Worm (Caenorhabditis elegans) whole organism, early embryonic: ENCODE measurements around the gene scrm-3.

Source experiments
- B0310.2 ChIP-seq: sonication (generic microtip); optimal IDR thresholded peaks from 2 replicates; lab custom pipeline; 2016; ENCODE audit warnings: mild to moderate bottlenecking, missing genetic modification characterization, missing compliant biosample characterization
- F13C5.2 ChIP-seq: sonication (generic microtip); optimal IDR thresholded peaks from 2 replicates; lab custom pipeline; 2017; ENCODE audit warnings: mild to moderate bottlenecking, missing genetic modification characterization, inconsistent platforms, missing compliant biosample characterization
- aly-1 ChIP-seq: sonication (generic microtip); optimal IDR thresholded peaks from 2 replicates; lab custom pipeline; 2016; ENCODE audit warnings: missing genetic modification characterization, missing compliant biosample characterization
- ama-1 ChIP-seq: fragments of 150-350 bp; optimal IDR thresholded peaks from 2 replicates; lab custom pipeline; 2014
- ceh-13 ChIP-seq: fragments of 200-800 bp; sonication (Bioruptor generic); optimal IDR thresholded peaks from 2 replicates; lab custom pipeline; 2018; ENCODE audit warnings: mild to moderate bottlenecking, missing genetic modification characterization, missing compliant biosample characterization
- ceh-36 ChIP-seq: sonication (generic microtip); optimal IDR thresholded peaks from 2 replicates; lab custom pipeline; 2016; ENCODE audit warnings: missing genetic modification characterization, inconsistent platforms, missing compliant biosample characterization
- ets-7 ChIP-seq: sonication (generic microtip); optimal IDR thresholded peaks from 2 replicates; lab custom pipeline; 2016; ENCODE audit warnings: missing genotype, missing genetic modification characterization, missing compliant biosample characterization
- flt-1 ChIP-seq: fragments of 200-800 bp; sonication (Bioruptor generic); IDR thresholded peaks from 2 replicates; pipeline ENCODE4 v1.3.6; 2022; ENCODE audit warnings: missing genetic modification characterization, missing compliant biosample characterization
- hmbx-1 ChIP-seq: sonication (generic microtip); optimal IDR thresholded peaks from 2 replicates; lab custom pipeline; 2016; ENCODE audit warnings: mild to moderate bottlenecking, missing genetic modification characterization, missing compliant biosample characterization
- hmg-4 ChIP-seq: fragments of 200-800 bp; sonication (Bioruptor generic); optimal IDR thresholded peaks from 2 replicates; lab custom pipeline; 2018; ENCODE audit warnings: mild to moderate bottlenecking, missing genetic modification characterization, missing compliant biosample characterization
- hnd-1 ChIP-seq: sonication (generic microtip); optimal IDR thresholded peaks from 2 replicates; lab custom pipeline; 2016; ENCODE audit warnings: missing genetic modification characterization, missing compliant biosample characterization
- pes-1 ChIP-seq: fragments of 200-800 bp; sonication (Bioruptor generic); IDR thresholded peaks from 2 replicates; pipeline ENCODE4 v1.3.6; 2022; ENCODE audit warnings: missing genetic modification reagents, missing genetic modification characterization, missing compliant biosample characterization
- scrt-1 ChIP-seq: fragments of 200-800 bp; sonication (Bioruptor generic); IDR thresholded peaks from 2 replicates; pipeline ENCODE4 v1.3.6; 2022; ENCODE audit warnings: missing genetic modification characterization, missing compliant biosample characterization
- sea-1 ChIP-seq: fragments of 200-800 bp; sonication (Bioruptor generic); conservative IDR thresholded peaks from 2 replicates; pipeline ENCODE4 v1.3.6; 2022; ENCODE audit warnings: missing genetic modification characterization, missing compliant biosample characterization
- tbx-11 ChIP-seq: fragments of 200-800 bp; sonication (Bioruptor generic); IDR thresholded peaks from 2 replicates; pipeline ENCODE4 v1.3.6; 2022; ENCODE audit warnings: missing genetic modification characterization, missing compliant biosample characterization
- tbx-37 ChIP-seq: fragments of 200-800 bp; sonication (Bioruptor generic); conservative IDR thresholded peaks from 2 replicates; pipeline ENCODE4 v1.3.6; 2022; ENCODE audit warnings: missing genetic modification reagents, missing genetic modification characterization, missing compliant biosample characterization
- tra-4 ChIP-seq: sonication (generic microtip); optimal IDR thresholded peaks from 2 replicates; lab custom pipeline; 2017; ENCODE audit warnings: missing genetic modification characterization, missing compliant biosample characterization

The scrm-3 gene

ce11 chrV:3352925-3353324, 4.1 kb downstream of the scrm-3 start, which contains the start of gene C17B7.12:
Gene C17B7.12, plus strand, starts transcription at chrV:3353225.
- TF ChIP-seq hmg-4 (GFP tag; lab: Kevin White, UChicago) (no peak), ceh-13 (GFP tag; lab: Kevin White, UChicago) (no peak), tbx-37 (GFP tag; lab: Robert Waterston, UW) (no peak), hnd-1 (tag; lab: Kevin White, UChicago) (no peak), ets-7 (tag; lab: Kevin White, UChicago) (no peak), ceh-36 (tag; lab: Kevin White, UChicago) (no peak), hmbx-1 (tag; lab: Kevin White, UChicago) (no peak), F13C5.2 (no peak), tbx-11 (GFP tag; lab: Robert Waterston, UW) (no peak)

- TF ChIP-seq flt-1 (no peak), tra-4 (tag; lab: Kevin White, UChicago) (no peak), sea-1 (no peak), scrt-1 (GFP tag; lab: Robert Waterston, UW) (no peak), tbx-11 (GFP tag; lab: Robert Waterston, UW) (no peak), tbx-37 (GFP tag; lab: Robert Waterston, UW) (no peak), pes-1 (no peak), ceh-13 (GFP tag; lab: Kevin White, UChicago) (no peak), hnd-1 (tag; lab: Kevin White, UChicago) (no peak), ets-7 (tag; lab: Kevin White, UChicago) (no peak), B0310.2 (tag; lab: Kevin White, UChicago) (no peak), hmg-4 (GFP tag; lab: Kevin White, UChicago) (no peak), aly-1 (tag; lab: Kevin White, UChicago) (no peak)
Measured at ce11 chrV:3351266-3351665, 5.7 kb downstream of the scrm-3 start, which contains the start of gene str-63. Gene str-63, plus strand, starts transcription at chrV:3351566.

- no peak for TF ChIP-seq ets-7 (tag; lab: Kevin White, UChicago)
- TF ChIP-seq F13C5.2: no peak
- TF ChIP-seq flt-1: no peak
- TF ChIP-seq tra-4 (tag; lab: Kevin White, UChicago): no peak
- no peak for TF ChIP-seq pes-1
- TF ChIP-seq B0310.2 (tag; lab: Kevin White, UChicago): no peak
- TF ChIP-seq aly-1 (tag; lab: Kevin White, UChicago): no peak
- no peak for TF ChIP-seq hnd-1 (tag; lab: Kevin White, UChicago)
- no peak for TF ChIP-seq scrt-1 (GFP tag; lab: Robert Waterston, UW)
- no peak for TF ChIP-seq ama-1 (lab: Kevin White, UChicago)
- TF ChIP-seq tbx-11 (GFP tag; lab: Robert Waterston, UW): no peak
- no peak for TF ChIP-seq hmbx-1 (tag; lab: Kevin White, UChicago)
- TF ChIP-seq hmg-4 (GFP tag; lab: Kevin White, UChicago): no peak
- no peak for TF ChIP-seq tbx-37 (GFP tag; lab: Robert Waterston, UW)
- TF ChIP-seq sea-1: no peak
- TF ChIP-seq ceh-36 (tag; lab: Kevin White, UChicago): no peak
Measured at ce11 chrV:3349877-3350276, 7.1 kb downstream of the scrm-3 start, which contains the start of gene C17B7.15. Gene C17B7.15, plus strand, starts transcription at chrV:3350177.

- no peak for TF ChIP-seq ama-1 (lab: Kevin White, UChicago)
- no peak for TF ChIP-seq F13C5.2
- TF ChIP-seq flt-1: no peak
- no peak for TF ChIP-seq sea-1
- no peak for TF ChIP-seq tbx-11 (GFP tag; lab: Robert Waterston, UW)
- TF ChIP-seq ceh-13 (GFP tag; lab: Kevin White, UChicago): no peak
- TF ChIP-seq tbx-37 (GFP tag; lab: Robert Waterston, UW): no peak
- TF ChIP-seq ets-7 (tag; lab: Kevin White, UChicago): no peak
- no peak for TF ChIP-seq tra-4 (tag; lab: Kevin White, UChicago)
- TF ChIP-seq hmg-4 (GFP tag; lab: Kevin White, UChicago): no peak
- TF ChIP-seq B0310.2 (tag; lab: Kevin White, UChicago): no peak
- no peak for TF ChIP-seq hmbx-1 (tag; lab: Kevin White, UChicago)
- TF ChIP-seq ceh-36 (tag; lab: Kevin White, UChicago): no peak
- no peak for TF ChIP-seq aly-1 (tag; lab: Kevin White, UChicago)
- TF ChIP-seq hnd-1 (tag; lab: Kevin White, UChicago): no peak
- no peak for TF ChIP-seq pes-1
- no peak for TF ChIP-seq scrt-1 (GFP tag; lab: Robert Waterston, UW)
Measured at ce11 chrV:3347486-3347885, 9.5 kb downstream of the scrm-3 start.

ce11 chrV:3346434-3347019, 10.5 kb downstream of the scrm-3 start, which contains the start of gene fbxa-65:
Gene fbxa-65, minus strand, starts transcription at chrV:3346484.
- TF ChIP-seq aly-1 (tag; lab: Kevin White, UChicago): no peak
- TF ChIP-seq tbx-11 (GFP tag; lab: Robert Waterston, UW): no peak
- TF ChIP-seq B0310.2 (tag; lab: Kevin White, UChicago): no peak
- TF ChIP-seq flt-1: no peak
- TF ChIP-seq scrt-1 (GFP tag; lab: Robert Waterston, UW): no peak
- TF ChIP-seq F13C5.2: no peak
- TF ChIP-seq ama-1 (lab: Kevin White, UChicago): no peak
- TF ChIP-seq sea-1: no peak
- no peak for TF ChIP-seq hmg-4 (GFP tag; lab: Kevin White, UChicago)
- no peak for TF ChIP-seq tbx-37 (GFP tag; lab: Robert Waterston, UW)
- no peak for TF ChIP-seq pes-1
- no peak for TF ChIP-seq hnd-1 (tag; lab: Kevin White, UChicago)
- no peak for TF ChIP-seq hmbx-1 (tag; lab: Kevin White, UChicago)
- no peak for TF ChIP-seq ceh-13 (GFP tag; lab: Kevin White, UChicago)
- no peak for TF ChIP-seq ets-7 (tag; lab: Kevin White, UChicago)
- TF ChIP-seq tra-4 (tag; lab: Kevin White, UChicago): no peak

ce11 chrV:3344001-3344400, 13.0 kb downstream of the scrm-3 start:
- TF ChIP-seq aly-1 (tag; lab: Kevin White, UChicago) (no peak), flt-1 (no peak), tbx-11 (GFP tag; lab: Robert Waterston, UW) (no peak), pes-1 (no peak), tra-4 (tag; lab: Kevin White, UChicago) (no peak), B0310.2 (tag; lab: Kevin White, UChicago) (no peak), ama-1 (lab: Kevin White, UChicago) (no peak), ceh-36 (tag; lab: Kevin White, UChicago) (no peak), hmg-4 (GFP tag; lab: Kevin White, UChicago) (no peak), F13C5.2 (no peak), hnd-1 (tag; lab: Kevin White, UChicago) (no peak), hmbx-1 (tag; lab: Kevin White, UChicago) (no peak), ceh-13 (GFP tag; lab: Kevin White, UChicago) (no peak), tbx-37 (GFP tag; lab: Robert Waterston, UW) (no peak), scrt-1 (GFP tag; lab: Robert Waterston, UW) (no peak), sea-1 (no peak), ets-7 (tag; lab: Kevin White, UChicago) (no peak)
